Worm (Caenorhabditis elegans) whole organism, L4/young adult: ENCODE data around the gene bath-26.

Experiments
- W03F9.2 ChIP-seq: fragments of 150-350 bp; optimal IDR thresholded peaks from 2 replicates; lab custom pipeline; 2014; ENCODE audit warnings: missing biosample characterization, missing genetic modification characterization
- him-1 ChIP-seq: sonication (generic microtip); optimal IDR thresholded peaks from 2 replicates; lab custom pipeline; 2016; ENCODE audit warnings: missing genotype, missing genetic modification reagents, missing genetic modification characterization, missing compliant biosample characterization

DNA sequence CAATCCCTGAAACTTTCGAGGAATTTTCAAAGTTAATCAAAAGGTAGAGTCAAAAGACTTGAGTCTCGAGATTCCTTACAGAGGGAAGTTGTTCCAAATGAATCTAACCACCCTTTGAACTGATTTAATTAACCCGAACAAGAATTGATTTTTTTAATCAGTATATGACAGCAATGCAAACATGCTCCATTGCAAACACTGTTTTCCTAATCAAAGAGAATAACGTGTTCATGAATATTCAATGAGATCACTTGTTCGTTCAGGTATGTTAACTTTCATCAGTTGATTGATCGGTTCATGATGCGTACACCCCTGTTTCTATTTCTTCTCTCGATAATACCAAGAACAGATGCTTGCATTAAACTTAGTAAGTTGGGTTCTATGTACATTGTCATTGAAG lies 25.1 kb upstream of the bath-26 start, which contains the start of gene C08E3.14:
- TF ChIP-seq him-1 (tag; lab: Kevin White, UChicago) (no peak), W03F9.2 (tag; lab: Kevin White, UChicago) (no peak)
